Fruit fly (Drosophila melanogaster) whole organism, pupa: Measurements from ENCODE around the gene CG3345.

Source experiments
- CG32121 ChIP-seq: fragments of 200-800 bp; sonication (Bioruptor generic); IDR thresholded peaks from 2 replicates; pipeline ENCODE4 v1.3.6; 2022; ENCODE audit warnings: missing biosample characterization, missing genetic modification characterization
- CG4496 ChIP-seq: fragments of 200-800 bp; sonication (Bioruptor generic); IDR thresholded peaks from 3 replicates; pipeline ENCODE4 v1.3.6; 2022; ENCODE audit warnings: missing biosample characterization, missing genetic modification characterization
- D1 ChIP-seq: fragments of 200-800 bp; sonication (Bioruptor generic); optimal IDR thresholded peaks from 2 replicates; lab custom pipeline; 2018; ENCODE audit warnings: missing biosample characterization, mild to moderate bottlenecking, missing genetic modification characterization, moderate library complexity
- Pif1B ChIP-seq: fragments of 200-800 bp; sonication (Bioruptor generic); optimal IDR thresholded peaks from 3 replicates; lab custom pipeline; 2016; ENCODE audit warnings: missing biosample characterization, missing genetic modification characterization
- Snoo ChIP-seq: fragments of 200-800 bp; sonication (Bioruptor generic); optimal IDR thresholded peaks from 3 replicates; lab custom pipeline; 2017; ENCODE audit warnings: missing biosample characterization, mild to moderate bottlenecking, missing genetic modification characterization, inconsistent platforms

dm6 chr2L:309177-309576 lies 40.3 kb downstream of the CG3345 start:
- TF ChIP-seq Pif1B (no peak), Snoo (tag; lab: Kevin White, UChicago) (no peak), D1 (tag; lab: Kevin White, UChicago) (no peak), CG4496 (GFP tag; lab: Robert Waterston, UW) (no peak), CG32121 (GFP tag; lab: Robert Waterston, UW) (no peak)
